Fruit fly (Drosophila melanogaster) whole organism, embryonic: ENCODE measurements around the gene ind.

ENCODE experiments used
- ATbp ChIP-seq: fragments of 200-800 bp; sonication (Bioruptor generic); optimal IDR thresholded peaks from 2 replicates; lab custom pipeline; 2017; ENCODE audit warnings: missing biosample characterization, mild to moderate bottlenecking, missing genetic modification characterization, missing genetic modification reagents
- Atf-2 ChIP-seq: fragments of 200-800 bp; sonication (Bioruptor generic); optimal IDR thresholded peaks from 2 replicates; lab custom pipeline; 2016; ENCODE audit warnings: missing biosample characterization, missing genetic modification characterization
- CG10209 ChIP-seq: fragments of 200-800 bp; sonication (Bioruptor generic); optimal IDR thresholded peaks from 3 replicates; lab custom pipeline; 2017; ENCODE audit warnings: missing biosample characterization, mild to moderate bottlenecking, missing genetic modification characterization, missing genetic modification reagents
- CG1024 ChIP-seq: fragments of 200-800 bp; sonication (Bioruptor generic); IDR thresholded peaks from 2 replicates; pipeline ENCODE4 v1.3.6; 2022; ENCODE audit warnings: missing biosample characterization, missing genetic modification characterization
- CG10565 ChIP-seq: fragments of 200-800 bp; sonication (Bioruptor generic); optimal IDR thresholded peaks from 3 replicates; lab custom pipeline; 2016; ENCODE audit warnings: missing biosample characterization, mild to moderate bottlenecking, missing genetic modification characterization
- CG11093 ChIP-seq: fragments of 200-800 bp; sonication (Bioruptor generic); IDR thresholded peaks from 3 replicates; pipeline ENCODE4 v1.3.6; 2022; ENCODE audit warnings: missing biosample characterization, missing genetic modification characterization
- CG12104 ChIP-seq: fragments of 200-800 bp; sonication (Bioruptor generic); optimal IDR thresholded peaks from 3 replicates; lab custom pipeline; 2016; ENCODE audit warnings: missing biosample characterization, missing genetic modification characterization
- CG12236 ChIP-seq: fragments of 200-800 bp; sonication (Bioruptor generic); optimal IDR thresholded peaks from 2 replicates; lab custom pipeline; 2016; ENCODE audit warnings: missing biosample characterization, missing genetic modification characterization
- CG12769 ChIP-seq: fragments of 200-800 bp; sonication (Bioruptor generic); optimal IDR thresholded peaks from 2 replicates; lab custom pipeline; 2019; ENCODE audit warnings: missing biosample characterization, mild to moderate bottlenecking, missing genetic modification characterization, moderate library complexity
- CG14014 ChIP-seq: fragments of 200-800 bp; sonication (Bioruptor generic); IDR thresholded peaks from 2 replicates; pipeline ENCODE4 v1.3.6; 2022; ENCODE audit warnings: missing biosample characterization, missing genetic modification characterization
- CG14050 ChIP-seq: fragments of 200-800 bp; sonication (Bioruptor generic); IDR thresholded peaks from 3 replicates; pipeline ENCODE4 v1.3.6; 2022; ENCODE audit warnings: missing biosample characterization, missing genetic modification characterization
- CG15479 ChIP-seq: fragments of 200-800 bp; sonication (Bioruptor generic); optimal IDR thresholded peaks from 3 replicates; lab custom pipeline; 2019; ENCODE audit warnings: missing biosample characterization, mild to moderate bottlenecking, missing genetic modification characterization, moderate library complexity
- CG1602 ChIP-seq: fragments of 200-800 bp; sonication (Bioruptor generic); optimal IDR thresholded peaks from 3 replicates; lab custom pipeline; 2016; ENCODE audit warnings: missing biosample characterization, missing genetic modification characterization
- CG16779 ChIP-seq: fragments of 200-800 bp; sonication (Bioruptor generic); IDR thresholded peaks from 2 replicates; pipeline ENCODE4 v1.3.6; 2022; ENCODE audit warnings: missing biosample characterization, missing genetic modification characterization
- CG16863 ChIP-seq: fragments of 200-800 bp; sonication (Bioruptor generic); optimal IDR thresholded peaks from 3 replicates; lab custom pipeline; 2016; ENCODE audit warnings: missing biosample characterization, missing genetic modification characterization
- CG18262 ChIP-seq: fragments of 200-800 bp; optimal IDR thresholded peaks from 3 replicates; lab custom pipeline; 2019; ENCODE audit warnings: missing biosample characterization, mild to moderate bottlenecking, missing genetic modification characterization, moderate library complexity
- CG3163 ChIP-seq: fragments of 200-800 bp; sonication (Bioruptor generic); optimal IDR thresholded peaks from 3 replicates; lab custom pipeline; 2016; ENCODE audit warnings: missing biosample characterization, missing genetic modification characterization
- CG3726 ChIP-seq: fragments of 200-800 bp; sonication (Bioruptor generic); IDR thresholded peaks from 3 replicates; pipeline ENCODE4, ENCODE4 v1.3.6; 2022; ENCODE audit warnings: missing biosample characterization, missing genetic modification characterization
- CG4404 ChIP-seq: fragments of 200-800 bp; sonication (Bioruptor generic); IDR thresholded peaks from 2 replicates; pipeline ENCODE4 v1.3.6; 2022; ENCODE audit warnings: missing biosample characterization, missing genetic modification characterization
- CG7357 ChIP-seq: fragments of 200-800 bp; sonication (Bioruptor generic); IDR thresholded peaks from 3 replicates; pipeline ENCODE4 v1.3.6; 2022; ENCODE audit warnings: missing biosample characterization, missing genetic modification characterization
- CG7928 ChIP-seq: fragments of 200-800 bp; sonication (Bioruptor generic); optimal IDR thresholded peaks from 2 replicates; lab custom pipeline; 2017; ENCODE audit warnings: missing biosample characterization, mild to moderate bottlenecking, missing genetic modification characterization
- CG8281 ChIP-seq: fragments of 200-800 bp; sonication (Bioruptor generic); optimal IDR thresholded peaks from 2 replicates; lab custom pipeline; 2018; ENCODE audit warnings: missing biosample characterization, mild to moderate bottlenecking, missing genetic modification characterization, moderate library complexity
- CG8924 ChIP-seq: fragments of 200-800 bp; optimal IDR thresholded peaks from 3 replicates; lab custom pipeline; 2019; ENCODE audit warnings: missing biosample characterization, mild to moderate bottlenecking, missing genetic modification characterization, moderate library complexity
- CG9817 ChIP-seq: fragments of 200-800 bp; sonication (Bioruptor generic); optimal IDR thresholded peaks from 2 replicates; lab custom pipeline; 2018; ENCODE audit warnings: missing biosample characterization, mild to moderate bottlenecking, missing genetic modification characterization, moderate library complexity
- D19B ChIP-seq: fragments of 200-800 bp; sonication (Bioruptor generic); optimal IDR thresholded peaks from 2 replicates; lab custom pipeline; 2017; ENCODE audit warnings: missing biosample characterization, mild to moderate bottlenecking, missing genetic modification characterization
- Deaf1 ChIP-seq: fragments of 200-800 bp; optimal IDR thresholded peaks from 3 replicates; lab custom pipeline; 2019; ENCODE audit warnings: missing biosample characterization, mild to moderate bottlenecking, missing genetic modification characterization, moderate library complexity
- Fer1 ChIP-seq: fragments of 200-800 bp; sonication (Bioruptor generic); optimal IDR thresholded peaks from 2 replicates; lab custom pipeline; 2017; ENCODE audit warnings: missing biosample characterization, mild to moderate bottlenecking, missing genetic modification characterization
- Gug ChIP-seq: fragments of 200-800 bp; sonication (Bioruptor generic); IDR thresholded peaks from 4 replicates; pipeline ENCODE4 v1.3.6; 2022; ENCODE audit warnings: missing biosample characterization, missing genetic modification characterization
- Lim3 ChIP-seq: fragments of 200-800 bp; sonication (Bioruptor generic); IDR thresholded peaks from 2 replicates; pipeline ENCODE4 v1.3.6; 2022; ENCODE audit warnings: missing biosample characterization, missing genetic modification characterization
- NFAT ChIP-seq: fragments of 200-800 bp; sonication (Bioruptor generic); IDR thresholded peaks from 2 replicates; pipeline ENCODE4 v1.3.6; 2022; ENCODE audit warnings: missing biosample characterization, missing genetic modification characterization
- Oaz ChIP-seq: fragments of 200-800 bp; sonication (Bioruptor generic); IDR thresholded peaks from 2 replicates; pipeline ENCODE4 v1.3.6; 2022; ENCODE audit warnings: missing biosample characterization, missing genetic modification characterization
- Rfx ChIP-seq: fragments of 200-800 bp; sonication (Bioruptor generic); IDR thresholded peaks from 2 replicates; pipeline ENCODE4 v1.3.6; 2022; ENCODE audit warnings: missing biosample characterization, missing genetic modification characterization
- Sin3A ChIP-seq: fragments of >200 bp; optimal IDR thresholded peaks from 2 replicates; lab custom pipeline; 2018
- Spps ChIP-seq: fragments of 200-800 bp; sonication (Bioruptor generic); optimal IDR thresholded peaks from 2 replicates; lab custom pipeline; 2018; ENCODE audit warnings: missing biosample characterization, mild to moderate bottlenecking, missing genetic modification characterization
- Tbp ChIP-seq: fragments of >200 bp; optimal IDR thresholded peaks from 2 replicates; lab custom pipeline; 2018; ENCODE audit warnings: missing biosample characterization, missing genetic modification characterization
- Usf ChIP-seq: fragments of 200-800 bp; sonication (Bioruptor generic); optimal IDR thresholded peaks from 2 replicates; lab custom pipeline; 2017; ENCODE audit warnings: missing genotype, missing biosample characterization, missing genetic modification characterization
- Vsx1 ChIP-seq: fragments of 200-800 bp; sonication (Bioruptor generic); optimal IDR thresholded peaks from 2 replicates; lab custom pipeline; 2017; ENCODE audit warnings: missing biosample characterization, mild to moderate bottlenecking, missing genetic modification characterization, missing genetic modification reagents
- ab ChIP-seq: fragments of 200-800 bp; sonication (Bioruptor generic); optimal IDR thresholded peaks from 2 replicates; lab custom pipeline; 2016; ENCODE audit warnings: missing biosample characterization, missing genetic modification characterization
- amos ChIP-seq: fragments of 200-800 bp; sonication (Bioruptor generic); IDR thresholded peaks from 2 replicates; pipeline ENCODE4 v1.3.6; 2022; ENCODE audit warnings: missing biosample characterization, missing genetic modification characterization; ENCODE audit not compliant: partially characterized antibody
- cato ChIP-seq: fragments of 200-800 bp; sonication (Bioruptor generic); optimal IDR thresholded peaks from 2 replicates; lab custom pipeline; 2016; ENCODE audit warnings: missing biosample characterization, missing genetic modification characterization, borderline replicate concordance
- croc ChIP-seq: fragments of 200-800 bp; sonication (Bioruptor generic); conservative IDR thresholded peaks from 3 replicates; pipeline ENCODE4 v1.3.6; 2022; ENCODE audit warnings: missing biosample characterization, missing genetic modification characterization
- ewg ChIP-seq: fragments of 200-800 bp; sonication (Bioruptor generic); optimal IDR thresholded peaks from 3 replicates; lab custom pipeline; 2017; ENCODE audit warnings: mild to moderate bottlenecking, missing biosample characterization, missing genetic modification reagents, missing genetic modification characterization
- gsb ChIP-seq: fragments of 200-800 bp; sonication (Bioruptor generic); IDR thresholded peaks from 2 replicates; pipeline ENCODE4 v1.3.6; 2022; ENCODE audit warnings: missing biosample characterization, missing genetic modification characterization
- kah ChIP-seq: fragments of 200-800 bp; sonication (Bioruptor generic); optimal IDR thresholded peaks from 2 replicates; lab custom pipeline; 2018; ENCODE audit warnings: missing biosample characterization, mild to moderate bottlenecking, missing genetic modification characterization
- luna ChIP-seq: fragments of 200-800 bp; sonication (Bioruptor generic); optimal IDR thresholded peaks from 2 replicates; lab custom pipeline; 2016; ENCODE audit warnings: missing biosample characterization, missing genetic modification characterization
- nmo ChIP-seq: fragments of 200-800 bp; sonication (Bioruptor generic); optimal IDR thresholded peaks from 2 replicates; lab custom pipeline; 2018; ENCODE audit warnings: missing biosample characterization, mild to moderate bottlenecking, missing genetic modification characterization, moderate library complexity
- pita ChIP-seq: fragments of 200-800 bp; sonication (Bioruptor generic); optimal IDR thresholded peaks from 2 replicates; lab custom pipeline; 2017; ENCODE audit warnings: missing biosample characterization, mild to moderate bottlenecking, missing genetic modification characterization
- pros ChIP-seq: fragments of 200-800 bp; sonication (Bioruptor generic); optimal IDR thresholded peaks from 3 replicates; lab custom pipeline; 2019; ENCODE audit warnings: missing biosample characterization, mild to moderate bottlenecking, missing genetic modification characterization, moderate library complexity
- sens ChIP-seq: fragments of 200-800 bp; sonication (Bioruptor generic); peaks from one replicate; lab custom pipeline; 2016; ENCODE audit warnings: missing biosample characterization, missing genetic modification characterization
- sim ChIP-seq: fragments of 200-800 bp; sonication (Bioruptor generic); IDR thresholded peaks from 2 replicates; pipeline ENCODE4 v1.3.6; 2022; ENCODE audit warnings: missing biosample characterization, missing genetic modification characterization
- tgo ChIP-seq: fragments of 200-800 bp; sonication (Bioruptor generic); IDR thresholded peaks from 3 replicates; pipeline ENCODE4 v1.3.6; 2022; ENCODE audit warnings: missing biosample characterization, missing genetic modification characterization
- tll ChIP-seq, 2 experiments: fragments of 200-800 bp in 1 of 2; fragments of >200 bp in 1 of 2; sonication (Bioruptor generic) in 1 of 2; optimal IDR thresholded peaks; 2 replicates each; lab custom pipeline; 2017 to 2019; ENCODE audit warnings: missing biosample characterization in 2 of 2, missing genetic modification characterization in 2 of 2, mild to moderate bottlenecking in 1 of 2, moderate library complexity in 1 of 2
- usp ChIP-seq: fragments of >200 bp; optimal IDR thresholded peaks from 2 replicates; lab custom pipeline; 2017; ENCODE audit warnings: missing biosample characterization, missing genetic modification characterization

Gene ind

DNA sequence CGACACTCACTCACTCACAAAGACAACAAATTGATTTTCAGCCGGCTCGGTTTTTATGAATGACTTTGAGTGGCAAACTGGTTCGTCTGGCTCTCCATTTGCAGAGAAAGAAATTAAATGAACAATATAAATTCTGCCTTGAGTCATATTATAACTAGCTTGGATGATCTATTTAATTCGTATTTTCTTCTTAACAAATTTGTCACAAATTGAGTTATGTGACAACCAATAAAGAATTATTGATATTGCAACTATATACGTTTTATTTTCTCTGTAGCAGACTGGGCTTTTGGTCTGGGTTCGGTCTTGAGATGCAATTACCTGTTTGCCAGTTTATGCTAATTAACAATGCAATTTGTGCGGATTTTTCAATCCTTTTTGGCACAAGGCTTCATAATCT lies 36.9 kb downstream of the ind start (continued):
- TF ChIP-seq NFAT (GFP tag; lab: Robert Waterston, UW) (no peak), luna (GFP tag; lab: Kevin White, UChicago) (no peak), pita (GFP tag; lab: Kevin White, UChicago) (no peak), Spps (tag; lab: Kevin White, UChicago) (no peak), CG3726 (GFP tag; lab: Robert Waterston, UW) (no peak), CG14050 (GFP tag; lab: Robert Waterston, UW) (no peak), Vsx1 (GFP tag; lab: Kevin White, UChicago) (no peak), usp (no peak), amos (GFP tag; lab: Robert Waterston, UW) (no peak), gsb (GFP tag; lab: Robert Waterston, UW) (no peak), CG15479 (GFP tag; lab: Kevin White, UChicago) (no peak), sens (GFP tag; lab: Kevin White, UChicago) (peak; percentile 30), pros (no peak), tgo (GFP tag; lab: Robert Waterston, UW) (no peak; the same call in 2 of the 3 replicates), CG7928 (GFP tag; lab: Kevin White, UChicago) (no peak), Atf-2 (GFP tag; lab: Kevin White, UChicago) (no peak), CG1024 (GFP tag; lab: Robert Waterston, UW) (no peak), CG16863 (GFP tag; lab: Kevin White, UChicago) (no peak), kah (GFP tag; lab: Kevin White, UChicago) (no peak), sim (GFP tag; lab: Robert Waterston, UW) (no peak), CG7357 (GFP tag; lab: Robert Waterston, UW) (no peak), CG3163 (GFP tag; lab: Kevin White, UChicago) (no peak), ewg (GFP tag; lab: Kevin White, UChicago) (no peak), D19B (no peak), CG4404 (GFP tag; lab: Robert Waterston, UW) (no peak), nmo (GFP tag; lab: Kevin White, UChicago) (peak; percentile 2), Oaz (GFP tag; lab: Robert Waterston, UW) (no peak), Usf (GFP tag; lab: Kevin White, UChicago) (no peak), CG18262 (tag; lab: Kevin White, UChicago) (peak; percentile 35), CG10565 (no peak), CG1602 (GFP tag; lab: Kevin White, UChicago) (no peak), CG8924 (no peak), CG12769 (no peak), Fer1 (no peak), CG12104 (GFP tag; lab: Kevin White, UChicago) (no peak), CG11093 (GFP tag; lab: Robert Waterston, UW) (no peak), Rfx (GFP tag; lab: Robert Waterston, UW) (no peak), Lim3 (GFP tag; lab: Robert Waterston, UW) (no peak), CG14014 (GFP tag; lab: Robert Waterston, UW) (no peak), Tbp (GFP tag; lab: Kevin White, UChicago) (no peak), Deaf1 (tag; lab: Kevin White, UChicago) (no peak), ATbp (GFP tag; lab: Kevin White, UChicago) (peak; percentile 13), CG12236 (GFP tag; lab: Kevin White, UChicago) (no peak), Sin3A (lab: Kevin White, UChicago) (no peak), croc (GFP tag; lab: Robert Waterston, UW) (no peak; the same call in 2 of the 3 replicates), CG8281 (tag; lab: Kevin White, UChicago) (no peak), cato (GFP tag; lab: Kevin White, UChicago) (no peak), CG9817 (no peak), Gug (GFP tag; lab: Robert Waterston, UW) (no peak), CG16779 (GFP tag; lab: Robert Waterston, UW) (no peak), ab (GFP tag; lab: Kevin White, UChicago) (no peak), tll (GFP tag; optimal IDR thresholded peaks at IDR 0.05; lab: Kevin White, UChicago) (no peak), CG10209 (no peak)
